Fruit fly (Drosophila melanogaster) whole organism, adult: ENCODE measurements around the gene NO66.

Source experiments
- CG11617 ChIP-seq: fragments of 200-800 bp; sonication (Bioruptor generic); optimal IDR thresholded peaks from 2 replicates; lab custom pipeline; 2017; ENCODE audit warnings: mild to moderate bottlenecking, missing biosample characterization, missing genetic modification reagents, missing genetic modification characterization
- CG12768 ChIP-seq: fragments of 200-800 bp; sonication (Bioruptor generic); optimal IDR thresholded peaks from 2 replicates; lab custom pipeline; 2017; ENCODE audit warnings: missing biosample characterization, missing genetic modification characterization, mild to moderate bottlenecking, moderate library complexity, missing genetic modification reagents
- CG14711 ChIP-seq: fragments of 200-800 bp; sonication (Bioruptor generic); optimal IDR thresholded peaks from 2 replicates; lab custom pipeline; 2018; ENCODE audit warnings: missing biosample characterization, mild to moderate bottlenecking, missing genetic modification characterization, moderate library complexity
- CG1620 ChIP-seq: fragments of 200-800 bp; sonication (Bioruptor generic); optimal IDR thresholded peaks from 2 replicates; lab custom pipeline; 2016; ENCODE audit warnings: missing biosample characterization, missing genetic modification characterization
- CG33017 ChIP-seq: fragments of 200-800 bp; sonication (Bioruptor generic); optimal IDR thresholded peaks from 2 replicates; lab custom pipeline; 2018; ENCODE audit warnings: missing biosample characterization, mild to moderate bottlenecking, missing genetic modification characterization, moderate library complexity
- CG5204 ChIP-seq: fragments of 200-800 bp; sonication (Bioruptor generic); optimal IDR thresholded peaks from 2 replicates; lab custom pipeline; 2016; ENCODE audit warnings: missing biosample characterization, missing genetic modification characterization
- CG7045 ChIP-seq: fragments of 200-800 bp; sonication (Bioruptor generic); optimal IDR thresholded peaks from 2 replicates; lab custom pipeline; 2017; ENCODE audit warnings: missing biosample characterization, mild to moderate bottlenecking, missing genetic modification characterization
- CG7101 ChIP-seq: fragments of 200-800 bp; sonication (Bioruptor generic); optimal IDR thresholded peaks from 2 replicates; lab custom pipeline; 2018; ENCODE audit warnings: missing biosample characterization, mild to moderate bottlenecking, missing genetic modification characterization, moderate library complexity
- Clk ChIP-seq: fragments of 200-800 bp; sonication (Bioruptor generic); optimal IDR thresholded peaks from 2 replicates; lab custom pipeline; 2017; ENCODE audit warnings: missing biosample characterization, missing genetic modification characterization
- Crg-1 ChIP-seq: fragments of 200-800 bp; sonication (Bioruptor generic); optimal IDR thresholded peaks from 2 replicates; lab custom pipeline; 2016; ENCODE audit warnings: missing biosample characterization, missing genetic modification characterization
- Hr96 ChIP-seq: fragments of 200-800 bp; sonication (Bioruptor generic); optimal IDR thresholded peaks from 2 replicates; lab custom pipeline; 2016; ENCODE audit warnings: missing biosample characterization, missing genetic modification characterization
- Mnt ChIP-seq: fragments of 200-800 bp; sonication (Bioruptor generic); optimal IDR thresholded peaks from 2 replicates; lab custom pipeline; 2016; ENCODE audit warnings: missing biosample characterization, mild to moderate bottlenecking, missing genetic modification characterization
- bab1 ChIP-seq: fragments of 200-800 bp; sonication (Bioruptor generic); optimal IDR thresholded peaks from 3 replicates; lab custom pipeline; 2019; ENCODE audit warnings: missing biosample characterization, mild to moderate bottlenecking, missing genetic modification characterization, moderate library complexity
- cic ChIP-seq: fragments of 200-800 bp; sonication (Bioruptor generic); optimal IDR thresholded peaks from 2 replicates; lab custom pipeline; 2017; ENCODE audit warnings: missing biosample characterization, mild to moderate bottlenecking, missing genetic modification characterization, moderate library complexity
- cnc ChIP-seq, 2 experiments: fragments of >200 bp; optimal IDR thresholded peaks; 2 replicates each; lab custom pipeline; 2017
- kay ChIP-seq: fragments of 200-800 bp; sonication (Bioruptor generic); peaks from one replicate; lab custom pipeline; 2016; ENCODE audit warnings: missing biosample characterization, missing genetic modification characterization, borderline replicate concordance
- ovo ChIP-seq: fragments of 200-800 bp; sonication (Bioruptor generic); optimal IDR thresholded peaks from 2 replicates; lab custom pipeline; 2016; ENCODE audit warnings: missing biosample characterization, missing genetic modification characterization
- pad ChIP-seq: fragments of 200-800 bp; sonication (Bioruptor generic); optimal IDR thresholded peaks from 3 replicates; lab custom pipeline; 2017; ENCODE audit warnings: missing biosample characterization, missing genetic modification characterization, mild to moderate bottlenecking, moderate library complexity, missing genetic modification reagents
- tj ChIP-seq: fragments of 200-800 bp; sonication (Bioruptor generic); optimal IDR thresholded peaks from 3 replicates; lab custom pipeline; 2017; ENCODE audit warnings: missing biosample characterization, mild to moderate bottlenecking, missing genetic modification characterization, moderate library complexity
- toe ChIP-seq: fragments of 200-800 bp; sonication (Bioruptor generic); optimal IDR thresholded peaks from 2 replicates; lab custom pipeline; 2016; ENCODE audit warnings: missing biosample characterization, missing genetic modification characterization

NO66 gene

DNA sequence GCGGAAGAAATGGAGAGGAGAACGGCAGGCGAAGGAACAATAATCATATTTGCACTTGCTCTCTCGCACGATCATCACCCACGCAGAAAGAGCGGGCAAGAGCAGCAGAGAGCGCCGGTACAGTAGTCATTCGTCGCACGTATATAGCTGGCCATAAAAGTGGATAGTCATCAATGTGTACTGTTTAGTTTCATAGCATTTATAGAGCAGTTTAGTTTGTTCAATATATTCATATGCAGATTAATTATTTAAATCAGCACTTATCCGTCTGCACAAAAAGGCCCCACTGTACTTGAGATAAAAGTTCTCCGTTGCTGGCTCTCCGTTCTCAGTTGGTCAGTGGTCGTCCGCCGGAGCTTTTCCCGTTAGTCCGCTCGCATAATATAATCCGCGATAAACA, 5.5 kb downstream of the NO66 start:
- TF ChIP-seq cic = peak; percentile 92
- peak; percentile 98 for TF ChIP-seq ovo
- TF ChIP-seq CG7045 (GFP tag; lab: Kevin White, UChicago) = peak; percentile 98
- TF ChIP-seq toe = peak; percentile 98
- TF ChIP-seq cnc (optimal IDR thresholded peaks at IDR 0.05; lab: Kevin White, UChicago) = peak in 1 of 2 experiments; percentile 7
- TF ChIP-seq CG33017 (tag; lab: Kevin White, UChicago) = peak; percentile 98
- TF ChIP-seq kay (GFP tag; lab: Kevin White, UChicago) = peak; percentile 96
- TF ChIP-seq Mnt = peak; percentile 97
- TF ChIP-seq tj = peak; percentile 96
- peak; percentile 98 for TF ChIP-seq CG5204 (GFP tag; lab: Kevin White, UChicago)
- TF ChIP-seq bab1 = peak; percentile 100
- TF ChIP-seq Hr96 (GFP tag; lab: Kevin White, UChicago) = peak; percentile 100
- peak; percentile 97 for TF ChIP-seq pad (GFP tag; lab: Kevin White, UChicago)
- peak; percentile 99 for TF ChIP-seq CG11617 (GFP tag; lab: Kevin White, UChicago)
- peak; percentile 98 for TF ChIP-seq Clk (GFP tag; lab: Kevin White, UChicago)
- TF ChIP-seq CG1620 = peak; percentile 100
- peak; percentile 100 for TF ChIP-seq CG7101 (tag; lab: Kevin White, UChicago)
- peak; percentile 99 for TF ChIP-seq CG12768 (GFP tag; lab: Kevin White, UChicago)
- peak; percentile 99 for TF ChIP-seq CG14711
- peak; percentile 99 for TF ChIP-seq Crg-1 (GFP tag; lab: Kevin White, UChicago)

DNA sequence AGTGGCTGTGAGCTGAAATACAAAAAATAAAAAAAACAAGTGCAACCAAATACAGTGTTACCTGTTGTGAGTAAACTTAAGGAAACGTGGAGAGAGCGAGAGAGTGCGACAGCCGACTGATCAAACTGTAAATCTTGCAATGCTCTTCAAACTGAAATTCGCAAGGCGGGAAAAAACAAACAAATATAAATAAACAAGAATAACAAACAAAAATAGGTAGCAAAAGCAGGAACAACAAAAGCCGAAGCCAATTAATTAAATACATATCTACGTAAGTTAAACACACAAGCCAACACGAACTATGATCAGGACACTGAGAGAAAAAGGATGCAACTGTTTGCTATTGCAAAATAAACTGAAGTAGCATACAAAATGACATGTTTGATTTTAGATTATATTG, 6.1 kb downstream of the NO66 start:
- TF ChIP-seq CG5204 (GFP tag; lab: Kevin White, UChicago) = peak; percentile 28
- TF ChIP-seq toe = peak; percentile 1
- peak; percentile 51 for TF ChIP-seq CG7101 (tag; lab: Kevin White, UChicago)
- no peak for TF ChIP-seq bab1
- TF ChIP-seq cic = no peak
- no peak for TF ChIP-seq CG12768 (GFP tag; lab: Kevin White, UChicago)
- peak; percentile 19 for TF ChIP-seq CG1620
- TF ChIP-seq CG14711 = no peak
- TF ChIP-seq Clk (GFP tag; lab: Kevin White, UChicago) = no peak
- TF ChIP-seq Mnt = no peak
- TF ChIP-seq tj = no peak

DNA sequence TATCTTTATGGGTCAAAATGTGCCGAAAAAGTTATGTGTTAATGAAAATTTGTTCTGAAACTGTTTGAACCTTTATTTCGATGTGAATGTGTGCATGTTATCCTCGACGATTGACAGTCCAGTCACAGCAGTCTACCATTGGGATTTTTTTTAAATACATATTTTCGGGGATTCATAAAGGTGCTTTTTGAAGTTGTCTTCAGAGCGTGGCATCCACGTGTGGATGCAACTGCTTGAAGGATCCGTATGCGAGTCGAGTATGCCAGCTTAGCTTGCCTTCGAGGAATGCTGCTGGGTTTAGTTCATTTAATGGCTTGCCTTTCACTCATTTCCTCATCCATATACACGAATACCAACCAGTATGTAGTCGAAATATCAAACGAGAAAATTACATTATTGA, 10.1 kb downstream of the NO66 start, which contains the start of gene CG12693:
CG12693 (minus strand) TSS at position 101 of the 400 bp plus-strand sequence.
- TF ChIP-seq kay (GFP tag; lab: Kevin White, UChicago) (no peak), Hr96 (GFP tag; lab: Kevin White, UChicago) (no peak), cnc (optimal IDR thresholded peaks at IDR 0.05; lab: Kevin White, UChicago) (no peak), CG33017 (tag; lab: Kevin White, UChicago) (no peak), CG5204 (GFP tag; lab: Kevin White, UChicago) (no peak), CG7101 (tag; lab: Kevin White, UChicago) (no peak)

DNA sequence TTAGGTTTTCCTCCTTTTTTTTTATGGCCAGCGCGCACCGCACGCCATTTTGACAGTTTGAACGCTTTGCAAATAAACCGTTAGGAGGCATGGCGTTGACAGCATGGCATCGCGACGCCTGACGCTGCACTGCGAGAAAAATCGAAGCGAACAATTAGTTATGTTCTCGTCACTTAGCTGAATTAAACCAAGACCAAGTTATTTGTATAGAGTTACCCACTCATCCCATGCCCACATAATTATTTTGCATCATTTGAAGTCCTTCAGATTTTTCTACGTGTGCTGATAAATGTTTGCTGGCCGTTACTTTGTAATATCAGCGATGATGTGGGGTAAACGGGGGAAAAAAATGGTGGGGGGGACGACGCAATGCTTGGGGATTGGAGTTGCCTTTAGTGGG, 10.6 kb downstream of the NO66 start:
- no peak for TF ChIP-seq cnc (optimal IDR thresholded peaks at IDR 0.05; lab: Kevin White, UChicago)
- no peak for TF ChIP-seq CG7045 (GFP tag; lab: Kevin White, UChicago)
- TF ChIP-seq cic = no peak
- TF ChIP-seq CG33017 (tag; lab: Kevin White, UChicago) = no peak
- TF ChIP-seq pad (GFP tag; lab: Kevin White, UChicago) = no peak
- no peak for TF ChIP-seq ovo
- no peak for TF ChIP-seq Hr96 (GFP tag; lab: Kevin White, UChicago)
- no peak for TF ChIP-seq CG5204 (GFP tag; lab: Kevin White, UChicago)
- TF ChIP-seq toe = no peak
- no peak for TF ChIP-seq bab1

DNA sequence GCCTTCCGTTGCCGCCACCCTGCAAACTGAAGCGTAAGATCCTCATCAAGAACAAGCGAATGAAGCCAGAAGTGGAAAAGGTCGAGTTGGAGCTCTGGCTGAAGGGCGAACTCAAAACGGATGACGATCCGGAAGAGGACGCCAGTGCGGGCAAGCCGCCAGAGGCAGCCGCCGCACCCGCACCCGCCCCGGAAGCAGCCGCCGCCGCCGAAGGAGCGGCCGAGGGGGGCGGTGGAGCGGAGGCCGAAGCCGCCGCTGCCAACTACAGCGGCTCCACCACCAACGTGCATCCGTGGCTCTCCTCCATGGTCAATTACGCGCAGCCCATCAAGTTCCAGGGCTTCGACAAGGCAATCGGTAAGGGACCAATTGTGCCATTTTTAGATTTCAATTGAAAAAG, 39.3 kb downstream of the NO66 start:
- no peak for TF ChIP-seq CG5204 (GFP tag; lab: Kevin White, UChicago)
- TF ChIP-seq CG14711 = no peak
- no peak for TF ChIP-seq toe
- TF ChIP-seq CG33017 (tag; lab: Kevin White, UChicago) = no peak
- no peak for TF ChIP-seq CG7045 (GFP tag; lab: Kevin White, UChicago)
- no peak for TF ChIP-seq ovo
- no peak for TF ChIP-seq pad (GFP tag; lab: Kevin White, UChicago)
- TF ChIP-seq tj = no peak
- TF ChIP-seq Hr96 (GFP tag; lab: Kevin White, UChicago) = no peak
- no peak for TF ChIP-seq Mnt
- no peak for TF ChIP-seq kay (GFP tag; lab: Kevin White, UChicago)

DNA sequence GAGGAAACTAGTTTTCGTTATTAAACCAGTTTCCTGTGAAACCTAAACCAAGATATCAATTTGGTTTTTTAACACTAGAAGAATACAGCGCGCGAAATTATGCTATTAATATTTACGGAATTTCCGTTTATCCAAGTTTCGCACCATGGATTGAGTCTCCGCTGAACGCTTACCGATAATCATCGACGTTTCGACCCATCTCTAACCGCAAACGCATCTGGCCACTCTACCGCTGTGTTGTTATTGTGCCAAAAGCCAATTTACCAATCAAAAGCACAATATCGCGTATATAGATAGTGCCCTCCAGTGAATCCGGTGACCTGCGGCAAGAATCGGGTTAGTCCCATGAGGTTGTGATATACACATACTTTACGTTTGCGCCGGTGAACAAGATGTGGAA, 47.0 kb downstream of the NO66 start, which contains the start of gene CG3626:
CG3626 (plus strand) TSS at position 222 of the 400 bp plus-strand sequence.
- TF ChIP-seq Hr96 (GFP tag; lab: Kevin White, UChicago) (no peak), CG7101 (tag; lab: Kevin White, UChicago) (peak; percentile 37), tj (no peak), Clk (GFP tag; lab: Kevin White, UChicago) (no peak), toe (no peak), Crg-1 (GFP tag; lab: Kevin White, UChicago) (no peak), ovo (no peak), bab1 (peak; percentile 53), CG5204 (GFP tag; lab: Kevin White, UChicago) (no peak)
